Fruit fly (Drosophila melanogaster) whole organism: ENCODE measurements around the gene NHP2.

Experiments
- CG8478 ChIP-seq: fragments of >200 bp; optimal IDR thresholded peaks from 2 replicates; lab custom pipeline; 2018; ENCODE audit warnings: inconsistent platforms
- Dll ChIP-seq: fragments of >200 bp; optimal IDR thresholded peaks from 2 replicates; lab custom pipeline; 2017
- pan ChIP-seq: fragments of >200 bp; optimal IDR thresholded peaks from 2 replicates; lab custom pipeline; 2017
- psq ChIP-seq: fragments of >200 bp; optimal IDR thresholded peaks from 2 replicates; lab custom pipeline; 2017

DNA sequence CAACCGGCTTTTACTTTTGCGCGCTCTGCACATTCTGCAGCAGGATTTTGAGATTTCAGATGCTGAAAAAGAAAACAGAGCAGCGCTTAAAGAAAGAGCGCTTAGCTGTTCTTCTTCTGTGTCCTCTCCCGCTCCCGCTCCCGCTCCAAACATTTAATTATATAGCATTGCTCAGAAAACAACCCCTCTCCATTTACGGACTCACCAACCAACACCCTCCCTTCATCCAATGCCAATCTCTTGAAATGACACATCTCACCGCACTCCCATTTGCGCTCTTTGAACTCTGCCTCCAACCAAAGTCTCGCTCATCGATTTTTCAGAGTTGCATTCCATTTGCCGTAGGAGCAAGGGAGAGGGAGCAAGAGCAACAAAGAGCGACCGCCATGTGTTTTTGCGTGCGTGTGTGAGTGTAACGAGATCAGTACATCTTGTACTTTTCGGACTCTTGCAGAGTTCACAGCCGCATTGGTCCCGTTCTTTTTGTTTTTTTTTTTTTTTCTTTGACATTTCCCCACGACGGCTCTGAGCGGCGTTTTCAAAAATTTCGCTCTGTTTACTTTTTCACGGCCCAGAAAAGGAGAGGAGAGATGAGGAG, 46.8 kb downstream of the NHP2 start:
- no peak for TF ChIP-seq CG8478 (lab: Kevin White, UChicago)
- TF ChIP-seq psq (lab: Kevin White, UChicago) = no peak
- TF ChIP-seq Dll (lab: Kevin White, UChicago) = peak; percentile 99
- no peak for TF ChIP-seq pan
